Worm (Caenorhabditis elegans): ENCODE data around the gene W09G12.7.

DNA sequence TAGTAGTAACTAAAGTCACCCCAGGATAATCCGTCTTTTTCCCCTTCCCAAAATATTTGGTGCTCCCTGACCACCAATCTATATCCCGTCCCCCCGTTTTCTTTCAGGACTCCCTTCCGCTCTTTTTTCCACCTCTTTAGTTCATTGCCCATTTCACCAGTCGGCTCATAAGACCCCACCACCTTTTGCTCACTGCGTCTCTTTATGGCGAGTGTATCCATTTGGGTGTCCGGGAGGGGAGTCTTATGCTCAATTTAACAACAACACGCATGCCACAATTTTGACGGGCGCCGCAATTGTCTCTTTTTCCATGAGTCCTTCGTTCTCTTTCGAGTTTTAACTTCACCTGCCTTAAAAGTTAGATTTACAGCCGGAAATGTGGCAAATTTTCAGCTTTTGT is 15.7 kb upstream of the W09G12.7 start:
- TF ChIP-seq blmp-1 (tag; optimal IDR thresholded peaks at IDR 0.05; ENCODE audit: insufficient read depth) (no peak), elt-3 (tag; optimal IDR thresholded peaks at IDR 0.05) (no peak), nhr-237 (tag; optimal IDR thresholded peaks at IDR 0.05) (no peak), ztf-11 (tag; optimal IDR thresholded peaks at IDR 0.05) (no peak), nhr-11 (tag; optimal IDR thresholded peaks at IDR 0.05) (no peak), lin-13 (GFP tag; optimal IDR thresholded peaks at IDR 0.05) (no peak), lin-11 (tag; optimal IDR thresholded peaks at IDR 0.05) (peak; percentile 49), ztf-4 (tag; optimal IDR thresholded peaks at IDR 0.05) (no peak), skn-1 (tag; optimal IDR thresholded peaks at IDR 0.05) (no peak)
